Fruit fly (Drosophila melanogaster): Measurements from ENCODE around the gene CG32085.

Gene CG32085

DNA sequence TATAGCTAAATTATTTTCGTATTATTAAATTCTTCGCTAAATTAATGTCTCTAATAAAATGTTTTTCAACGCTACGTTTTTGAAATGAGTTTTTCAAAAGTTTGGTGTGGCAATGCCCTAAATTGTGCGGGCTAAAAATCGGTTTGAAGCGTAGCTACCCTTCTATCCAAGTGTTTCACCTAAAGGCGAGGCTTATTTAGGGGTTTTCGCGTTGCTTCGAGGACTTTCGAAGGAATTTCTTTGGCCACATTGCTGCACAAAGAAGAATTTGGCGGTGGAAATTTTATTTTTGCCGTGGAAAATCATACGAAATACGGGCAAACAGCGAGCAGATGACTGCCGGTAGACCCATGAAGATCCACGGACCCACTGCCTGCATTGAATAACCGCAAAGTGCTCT lies 1.6 kb upstream of the CG32085 start, which contains the start of gene TfIIEalpha (continued):
- TF ChIP-seq CG8290 (GFP tag; optimal IDR thresholded peaks at IDR 0.05) (peak; percentile 25), CG8290 (tag; optimal IDR thresholded peaks at IDR 0.05) (peak in 1 of 2 experiments; percentile 60), lilli (GFP tag; optimal IDR thresholded peaks at IDR 0.05) (peak; percentile 41), sob (GFP tag; IDR thresholded peaks at IDR 0.05) (peak; percentile 44; the same call in 1 of the 2 replicates), Myb (GFP tag; optimal IDR thresholded peaks at IDR 0.05) (peak; percentile 77), CG10147 (GFP tag; optimal IDR thresholded peaks at IDR 0.05) (peak; percentile 2), lola (GFP tag; optimal IDR thresholded peaks at IDR 0.05) (peak in 1 of 3 experiments; percentile 2), Ets65A (GFP tag) (peak; percentile 76), CG31388 (GFP tag; optimal IDR thresholded peaks at IDR 0.05) (no peak), phol (tag; optimal IDR thresholded peaks at IDR 0.05) (peak; percentile 54), CG9797 (GFP tag; optimal IDR thresholded peaks at IDR 0.05) (peak; percentile 88), gem (tag; optimal IDR thresholded peaks at IDR 0.05) (peak; percentile 0), ATbp (GFP tag; optimal IDR thresholded peaks at IDR 0.05) (no peak), CG14710 (tag; optimal IDR thresholded peaks at IDR 0.05) (peak; percentile 38), CG10267 (tag; optimal IDR thresholded peaks at IDR 0.05) (peak; percentile 56), dpn (GFP tag; optimal IDR thresholded peaks at IDR 0.05) (peak; percentile 15 to 22), CG13424 (tag; optimal IDR thresholded peaks at IDR 0.05) (peak; percentile 2), CG12391 (tag; optimal IDR thresholded peaks at IDR 0.05) (peak; percentile 21), CG15073 (GFP tag; optimal IDR thresholded peaks at IDR 0.05) (no peak), HLH4C (GFP tag; IDR thresholded peaks at IDR 0.05; ENCODE audit: partially characterized antibody) (0 out of 3 replicates have a peak, but pooled peaks have one; percentile 41), CrebB (tag; optimal IDR thresholded peaks at IDR 0.05) (peak; percentile 15), CG13287 (GFP tag; IDR thresholded peaks at IDR 0.05; ENCODE audit: partially characterized antibody) (peak; percentile 52), CG2116 (GFP tag; optimal IDR thresholded peaks at IDR 0.05) (peak; percentile 38), tio (GFP tag; optimal IDR thresholded peaks at IDR 0.05) (no peak), CG7987 (GFP tag; optimal IDR thresholded peaks at IDR 0.05) (no peak), unpg (GFP tag; optimal IDR thresholded peaks at IDR 0.05) (no peak), E2f1 (GFP tag; IDR thresholded peaks at IDR 0.05) (peak; percentile 49; the same call in 1 of the 2 replicates), Sry-δ (GFP tag; optimal IDR thresholded peaks at IDR 0.05) (peak; percentile 59), Eip74EF (GFP tag; optimal IDR thresholded peaks at IDR 0.05) (no peak), nerfin-1 (tag; optimal IDR thresholded peaks at IDR 0.05) (peak; percentile 11), ro (GFP tag; IDR thresholded peaks at IDR 0.05) (no peak), stwl (tag; optimal IDR thresholded peaks at IDR 0.05) (peak; percentile 68), exex (tag; optimal IDR thresholded peaks at IDR 0.05) (no peak), CG3847 (GFP tag; IDR thresholded peaks at IDR 0.05) (peak; percentile 74), B-H2 (GFP tag; optimal IDR thresholded peaks at IDR 0.05) (peak; percentile 9), CG32532 (GFP tag; IDR thresholded peaks at IDR 0.05) (peak; percentile 41; the same call in 1 of the 2 replicates), esg (GFP tag; conservative IDR thresholded peaks at IDR 0.05) (no peak), Sin3A (optimal IDR thresholded peaks at IDR 0.05) (peak; percentile 55), CG12769 (tag; optimal IDR thresholded peaks at IDR 0.05) (peak; percentile 27), zen (tag; optimal IDR thresholded peaks at IDR 0.05) (peak; percentile 67), Atf-2 (GFP tag; optimal IDR thresholded peaks at IDR 0.05) (no peak), nmo (GFP tag; optimal IDR thresholded peaks at IDR 0.05) (peak; percentile 57), CG17186 (GFP tag; optimal IDR thresholded peaks at IDR 0.05) (peak; percentile 43), Opbp (GFP tag; IDR thresholded peaks at IDR 0.05; ENCODE audit: partially characterized antibody) (peak; percentile 74; the same call in 2 of the 3 replicates), CG11085 (GFP tag; IDR thresholded peaks at IDR 0.05) (no peak), CG10543 (GFP tag; optimal IDR thresholded peaks at IDR 0.05) (peak; percentile 24), slbo (GFP tag; IDR thresholded peaks at IDR 0.05) (0 out of 2 replicates have a peak, but pooled peaks have one; percentile 8), HmgD (GFP tag; optimal IDR thresholded peaks at IDR 0.05) (peak; percentile 69), HmgZ (tag; optimal IDR thresholded peaks at IDR 0.05) (peak; percentile 76), sd (tag; optimal IDR thresholded peaks at IDR 0.05) (peak; percentile 78)

All from whole organism, embryonic.